Fruit fly (Drosophila melanogaster) whole organism, embryonic: ENCODE data around the gene CG13409.

Source experiments
- Abd-B ChIP-seq: fragments of 200-800 bp; sonication (Bioruptor generic); optimal IDR thresholded peaks from 2 replicates; lab custom pipeline; 2018; ENCODE audit warnings: missing biosample characterization, mild to moderate bottlenecking, missing genetic modification characterization, moderate library complexity
- Asciz ChIP-seq: fragments of 200-800 bp; sonication (Bioruptor generic); optimal IDR thresholded peaks from 2 replicates; lab custom pipeline; 2017; ENCODE audit warnings: missing biosample characterization, mild to moderate bottlenecking, missing genetic modification characterization, missing genetic modification reagents
- CG13624 ChIP-seq: fragments of 200-800 bp; sonication (Bioruptor generic); optimal IDR thresholded peaks from 2 replicates; lab custom pipeline; 2016; ENCODE audit warnings: missing biosample characterization, missing genetic modification characterization
- CG15514 ChIP-seq: fragments of 200-800 bp; sonication (Bioruptor generic); optimal IDR thresholded peaks from 3 replicates; lab custom pipeline; 2017; ENCODE audit warnings: missing biosample characterization, missing genetic modification characterization, mild to moderate bottlenecking, moderate library complexity, missing genetic modification reagents
- CG1602 ChIP-seq: fragments of 200-800 bp; sonication (Bioruptor generic); optimal IDR thresholded peaks from 3 replicates; lab custom pipeline; 2016; ENCODE audit warnings: missing biosample characterization, missing genetic modification characterization
- CG16863 ChIP-seq: fragments of 200-800 bp; sonication (Bioruptor generic); optimal IDR thresholded peaks from 3 replicates; lab custom pipeline; 2016; ENCODE audit warnings: missing biosample characterization, missing genetic modification characterization
- CG30403 ChIP-seq: fragments of 200-800 bp; sonication (Bioruptor generic); optimal IDR thresholded peaks from 3 replicates; lab custom pipeline; 2016; ENCODE audit warnings: missing biosample characterization, missing genetic modification characterization
- CG3065 ChIP-seq: fragments of 200-800 bp; sonication (Bioruptor generic); optimal IDR thresholded peaks from 2 replicates; lab custom pipeline; 2016; ENCODE audit warnings: missing biosample characterization, missing genetic modification characterization
- CG33557 ChIP-seq: fragments of 200-800 bp; sonication (Bioruptor generic); optimal IDR thresholded peaks from 2 replicates; lab custom pipeline; 2019; ENCODE audit warnings: missing biosample characterization, mild to moderate bottlenecking, missing genetic modification characterization, moderate library complexity
- CG42726 ChIP-seq: fragments of 200-800 bp; sonication (Bioruptor generic); IDR thresholded peaks from 2 replicates; pipeline ENCODE4 v1.3.6; 2022; ENCODE audit warnings: missing biosample characterization, missing genetic modification characterization; ENCODE audit not compliant: partially characterized antibody
- CG5245 ChIP-seq: fragments of 200-800 bp; sonication (Bioruptor generic); optimal IDR thresholded peaks from 3 replicates; lab custom pipeline; 2016; ENCODE audit warnings: missing biosample characterization, missing genetic modification characterization
- CG6813 ChIP-seq: fragments of 200-800 bp; sonication (Bioruptor generic); optimal IDR thresholded peaks from 2 replicates; lab custom pipeline; 2017; ENCODE audit warnings: missing biosample characterization, missing genetic modification characterization, mild to moderate bottlenecking, moderate library complexity, missing genetic modification reagents
- CG7839 ChIP-seq: fragments of 200-800 bp; sonication (Bioruptor generic); optimal IDR thresholded peaks from 3 replicates; lab custom pipeline; 2018; ENCODE audit warnings: missing biosample characterization, mild to moderate bottlenecking, missing genetic modification characterization, moderate library complexity
- CG7928 ChIP-seq: fragments of 200-800 bp; sonication (Bioruptor generic); optimal IDR thresholded peaks from 2 replicates; lab custom pipeline; 2017; ENCODE audit warnings: missing biosample characterization, mild to moderate bottlenecking, missing genetic modification characterization
- CG8281 ChIP-seq: fragments of 200-800 bp; sonication (Bioruptor generic); optimal IDR thresholded peaks from 2 replicates; lab custom pipeline; 2018; ENCODE audit warnings: missing biosample characterization, mild to moderate bottlenecking, missing genetic modification characterization, moderate library complexity
- CG9215 ChIP-seq: fragments of 200-800 bp; sonication (Bioruptor generic); IDR thresholded peaks from 2 replicates; pipeline ENCODE4 v1.3.6; 2022; ENCODE audit warnings: missing biosample characterization, missing genetic modification characterization
- D ChIP-seq, 2 experiments: fragments of 200-800 bp in 1 of 2; fragments of >200 bp in 1 of 2; sonication (Bioruptor generic) in 1 of 2; optimal IDR thresholded peaks; 2 replicates in 1 of 2; 3 replicates in 1 of 2; lab custom pipeline; 2017; ENCODE audit warnings: mild to moderate bottlenecking in 1 of 2, missing biosample characterization in 1 of 2, missing genetic modification characterization in 1 of 2, missing genetic modification reagents in 1 of 2
- Dp ChIP-seq: fragments of 200-800 bp; sonication (Bioruptor generic); optimal IDR thresholded peaks from 2 replicates; lab custom pipeline; 2018; ENCODE audit warnings: missing biosample characterization, mild to moderate bottlenecking, missing genetic modification characterization, moderate library complexity
- ERR ChIP-seq: fragments of 200-800 bp; sonication (Bioruptor generic); optimal IDR thresholded peaks from 2 replicates; lab custom pipeline; 2016; ENCODE audit warnings: missing biosample characterization, missing genetic modification characterization
- Elba2 ChIP-seq: fragments of 200-800 bp; sonication (Bioruptor generic); optimal IDR thresholded peaks from 3 replicates; lab custom pipeline; 2016; ENCODE audit warnings: missing biosample characterization, missing genetic modification characterization
- Ets65A ChIP-seq: fragments of 200-800 bp; sonication (Bioruptor generic); peaks from one replicate; lab custom pipeline; 2016; ENCODE audit warnings: missing biosample characterization, missing genetic modification characterization
- GATAe ChIP-seq: fragments of 200-800 bp; sonication (Bioruptor generic); conservative IDR thresholded peaks from 2 replicates; pipeline ENCODE4 v1.3.6; 2022; ENCODE audit warnings: missing biosample characterization, missing genetic modification characterization
- HmgZ ChIP-seq: fragments of 200-800 bp; sonication (Bioruptor generic); optimal IDR thresholded peaks from 2 replicates; lab custom pipeline; 2018; ENCODE audit warnings: missing biosample characterization, mild to moderate bottlenecking, missing genetic modification characterization
- Jarid2 ChIP-seq: fragments of 200-800 bp; sonication (Bioruptor generic); optimal IDR thresholded peaks from 3 replicates; lab custom pipeline; 2017; ENCODE audit warnings: mild to moderate bottlenecking, missing biosample characterization, missing genetic modification reagents, missing genetic modification characterization
- Lim3 ChIP-seq: fragments of 200-800 bp; sonication (Bioruptor generic); IDR thresholded peaks from 2 replicates; pipeline ENCODE4 v1.3.6; 2022; ENCODE audit warnings: missing biosample characterization, missing genetic modification characterization
- MESR4 ChIP-seq: fragments of 200-800 bp; sonication (Bioruptor generic); optimal IDR thresholded peaks from 2 replicates; lab custom pipeline; 2018; ENCODE audit warnings: missing biosample characterization, mild to moderate bottlenecking, missing genetic modification characterization, moderate library complexity
- Nf-YA ChIP-seq: fragments of 200-800 bp; sonication (Bioruptor generic); IDR thresholded peaks from 2 replicates; pipeline ENCODE4 v1.3.6; 2022; ENCODE audit warnings: missing biosample characterization, missing genetic modification characterization
- Nf-YB ChIP-seq: fragments of 200-800 bp; sonication (Bioruptor generic); optimal IDR thresholded peaks from 3 replicates; lab custom pipeline; 2019; ENCODE audit warnings: missing biosample characterization, mild to moderate bottlenecking, missing genetic modification characterization, moderate library complexity
- Nf-YC ChIP-seq: fragments of 200-800 bp; optimal IDR thresholded peaks from 3 replicates; lab custom pipeline; 2019; ENCODE audit warnings: missing biosample characterization, mild to moderate bottlenecking, missing genetic modification characterization, moderate library complexity
- Trl ChIP-seq, 3 experiments: fragments of >200 bp in 2 of 3; fragments of 200-800 bp in 1 of 3; sonication (Bioruptor generic) in 1 of 3; optimal IDR thresholded peaks; 2 replicates in 1 of 3; 3 replicates in 2 of 3; lab custom pipeline; 2016 to 2017; ENCODE audit warnings: missing biosample characterization in 1 of 3, missing genetic modification characterization in 1 of 3
- br ChIP-seq: fragments of >200 bp; optimal IDR thresholded peaks from 2 replicates; lab custom pipeline; 2017
- caup ChIP-seq: fragments of 200-800 bp; sonication (Bioruptor generic); optimal IDR thresholded peaks from 3 replicates; lab custom pipeline; 2017; ENCODE audit warnings: missing biosample characterization, mild to moderate bottlenecking, missing genetic modification characterization, moderate library complexity; ENCODE audit not compliant: severe bottlenecking
- chinmo ChIP-seq: fragments of 200-800 bp; sonication (Bioruptor generic); IDR thresholded peaks from 4 replicates; pipeline ENCODE4 v1.3.6; 2022; ENCODE audit warnings: missing biosample characterization, missing genetic modification characterization; ENCODE audit not compliant: partially characterized antibody
- dpn ChIP-seq, 2 experiments: fragments of 200-800 bp; sonication (Bioruptor generic); optimal IDR thresholded peaks; 3 replicates each; lab custom pipeline; 2016; ENCODE audit warnings: missing biosample characterization in 2 of 2, missing genetic modification characterization in 2 of 2
- en ChIP-seq: fragments of 200-800 bp; sonication (Bioruptor generic); optimal IDR thresholded peaks from 2 replicates; lab custom pipeline; 2016; ENCODE audit warnings: missing biosample characterization, missing genetic modification characterization
- eve ChIP-seq, 2 experiments: fragments of >200 bp; optimal IDR thresholded peaks; 2 replicates each; lab custom pipeline; 2017; ENCODE audit warnings: missing biosample characterization in 2 of 2, missing genetic modification characterization in 2 of 2
- ewg ChIP-seq: fragments of 200-800 bp; sonication (Bioruptor generic); optimal IDR thresholded peaks from 3 replicates; lab custom pipeline; 2017; ENCODE audit warnings: mild to moderate bottlenecking, missing biosample characterization, missing genetic modification reagents, missing genetic modification characterization
- fd3F ChIP-seq: fragments of 200-800 bp; sonication (Bioruptor generic); optimal IDR thresholded peaks from 2 replicates; lab custom pipeline; 2018; ENCODE audit warnings: missing biosample characterization, mild to moderate bottlenecking, missing genetic modification characterization, moderate library complexity
- jing ChIP-seq: fragments of 200-800 bp; sonication (Bioruptor generic); optimal IDR thresholded peaks from 2 replicates; lab custom pipeline; 2018; ENCODE audit warnings: missing biosample characterization, mild to moderate bottlenecking, missing genetic modification characterization
- lab ChIP-seq: fragments of 200-800 bp; sonication (Bioruptor generic); optimal IDR thresholded peaks from 3 replicates; lab custom pipeline; 2017; ENCODE audit warnings: missing biosample characterization, missing genetic modification characterization, mild to moderate bottlenecking, moderate library complexity, missing genetic modification reagents
- lbe ChIP-seq: fragments of 200-800 bp; sonication (Bioruptor generic); optimal IDR thresholded peaks from 2 replicates; lab custom pipeline; 2016; ENCODE audit warnings: missing biosample characterization, mild to moderate bottlenecking, missing genetic modification characterization
- mirr ChIP-seq: fragments of 200-800 bp; sonication (Bioruptor generic); optimal IDR thresholded peaks from 3 replicates; lab custom pipeline; 2018; ENCODE audit warnings: missing biosample characterization, mild to moderate bottlenecking, missing genetic modification characterization
- nom ChIP-seq: fragments of 200-800 bp; sonication (Bioruptor generic); optimal IDR thresholded peaks from 2 replicates; lab custom pipeline; 2017; ENCODE audit warnings: missing biosample characterization, missing genetic modification characterization, mild to moderate bottlenecking, moderate library complexity, missing genetic modification reagents
- pzg ChIP-seq: fragments of 200-800 bp; sonication (Bioruptor generic); optimal IDR thresholded peaks from 3 replicates; lab custom pipeline; 2018; ENCODE audit warnings: missing biosample characterization, mild to moderate bottlenecking, missing genetic modification characterization, moderate library complexity
- rib ChIP-seq: fragments of 200-800 bp; sonication (Bioruptor generic); IDR thresholded peaks from 2 replicates; pipeline ENCODE4 v1.3.6; 2022; ENCODE audit warnings: missing biosample characterization, missing genetic modification characterization
- scrt ChIP-seq: fragments of 200-800 bp; sonication (Bioruptor generic); optimal IDR thresholded peaks from 2 replicates; lab custom pipeline; 2018; ENCODE audit warnings: missing biosample characterization, mild to moderate bottlenecking, missing genetic modification characterization, moderate library complexity
- seq ChIP-seq: fragments of 200-800 bp; sonication (Bioruptor generic); IDR thresholded peaks from 2 replicates; pipeline ENCODE4 v1.3.6; 2022; ENCODE audit warnings: missing biosample characterization, missing genetic modification characterization
- slbo ChIP-seq: fragments of 200-800 bp; sonication (Bioruptor generic); IDR thresholded peaks from 2 replicates; pipeline ENCODE4 v1.3.6; 2022; ENCODE audit warnings: missing biosample characterization, missing genetic modification characterization
- ttk ChIP-seq: fragments of 200-800 bp; sonication (Bioruptor generic); IDR thresholded peaks from 2 replicates; pipeline ENCODE4 v2.1.2; 2022; ENCODE audit warnings: missing biosample characterization, missing genetic modification characterization
- usp ChIP-seq: fragments of >200 bp; optimal IDR thresholded peaks from 2 replicates; lab custom pipeline; 2017; ENCODE audit warnings: missing biosample characterization, missing genetic modification characterization
- zen2 ChIP-seq: fragments of 200-800 bp; sonication (Bioruptor generic); IDR thresholded peaks from 3 replicates; pipeline ENCODE4 v1.3.6; 2022; ENCODE audit warnings: missing biosample characterization, missing genetic modification characterization; ENCODE audit not compliant: partially characterized antibody

Gene CG13409

DNA sequence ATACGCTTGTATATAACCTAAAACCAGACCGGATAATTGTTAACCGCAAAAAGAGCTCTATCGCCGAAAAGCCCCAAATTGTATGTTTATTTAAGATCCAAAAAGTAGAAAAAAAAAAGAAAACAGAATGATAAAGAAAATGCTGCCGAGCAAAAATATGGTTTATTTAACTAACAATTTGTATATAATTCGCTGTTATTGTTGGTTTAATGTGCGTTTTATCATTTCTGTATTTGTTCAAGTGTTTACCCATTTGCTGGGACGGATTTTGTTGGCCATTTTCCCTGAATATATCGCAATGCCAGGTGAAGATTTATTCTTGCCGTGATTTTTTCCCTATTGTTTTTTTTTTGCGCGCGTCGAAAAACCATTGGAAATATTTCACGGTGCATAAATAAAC is 25.4 kb upstream of the CG13409 start (continued):
- TF ChIP-seq dpn (GFP tag; optimal IDR thresholded peaks at IDR 0.05; lab: Kevin White, UChicago) (no peak), MESR4 (GFP tag; lab: Kevin White, UChicago) (no peak), HmgZ (no peak), Jarid2 (GFP tag; lab: Kevin White, UChicago) (no peak), CG8281 (tag; lab: Kevin White, UChicago) (no peak), br (lab: Kevin White, UChicago) (no peak), scrt (GFP tag; lab: Kevin White, UChicago) (no peak), Trl (optimal IDR thresholded peaks at IDR 0.05; lab: Kevin White, UChicago) (no peak), Trl (GFP tag; optimal IDR thresholded peaks at IDR 0.05; lab: Kevin White, UChicago) (no peak), ERR (GFP tag; lab: Kevin White, UChicago) (no peak), Lim3 (GFP tag; lab: Robert Waterston, UW) (no peak), ttk (no peak), pzg (GFP tag; lab: Kevin White, UChicago) (no peak), nom (GFP tag; lab: Kevin White, UChicago) (no peak), zen2 (GFP tag; lab: Robert Waterston, UW) (no peak), rib (no peak), CG42726 (GFP tag; lab: Robert Waterston, UW) (no peak), usp (no peak), mirr (no peak), Asciz (GFP tag; lab: Kevin White, UChicago) (no peak), CG30403 (GFP tag; lab: Kevin White, UChicago) (no peak), CG15514 (GFP tag; lab: Kevin White, UChicago) (peak; percentile 1), lab (GFP tag; lab: Kevin White, UChicago) (peak; percentile 42), jing (GFP tag; lab: Kevin White, UChicago) (no peak), CG13624 (GFP tag; lab: Kevin White, UChicago) (no peak), Elba2 (GFP tag; lab: Kevin White, UChicago) (no peak), D (optimal IDR thresholded peaks at IDR 0.05; lab: Kevin White, UChicago) (no peak), D (GFP tag; optimal IDR thresholded peaks at IDR 0.05; lab: Kevin White, UChicago) (no peak), fd3F (no peak), CG7928 (GFP tag; lab: Kevin White, UChicago) (no peak), CG9215 (GFP tag; lab: Robert Waterston, UW) (no peak), CG7839 (no peak), seq (GFP tag; lab: Robert Waterston, UW) (no peak), caup (GFP tag; lab: Kevin White, UChicago) (peak; percentile 68), CG16863 (GFP tag; lab: Kevin White, UChicago) (no peak), lbe (no peak), ewg (GFP tag; lab: Kevin White, UChicago) (no peak)

dm6 chr3R:22053740-22054139 is 22.0 kb upstream of the CG13409 start:
- peak; percentile 87 for TF ChIP-seq Nf-YC (tag; lab: Kevin White, UChicago)
- TF ChIP-seq slbo, result no peak
- 0 out of 4 replicates have a peak, but pooled peaks have one; percentile 20 for TF ChIP-seq chinmo (GFP tag; lab: Robert Waterston, UW)
- TF ChIP-seq eve (GFP tag; optimal IDR thresholded peaks at IDR 0.05; lab: Kevin White, UChicago), result no peak
- peak; percentile 47 for TF ChIP-seq Ets65A (GFP tag; lab: Kevin White, UChicago)
- TF ChIP-seq Nf-YA (GFP tag; lab: Robert Waterston, UW), result peak; percentile 47; the same call in 1 of the 2 replicates
- TF ChIP-seq Dp, result no peak
- no peak for TF ChIP-seq CG33557
- TF ChIP-seq Abd-B (GFP tag; lab: Kevin White, UChicago), result peak; percentile 6
- no peak for TF ChIP-seq CG3065 (GFP tag; lab: Kevin White, UChicago)
- TF ChIP-seq CG6813, result no peak
- peak; percentile 54 for TF ChIP-seq GATAe
- TF ChIP-seq en (GFP tag; lab: Kevin White, UChicago), result no peak
- no peak for TF ChIP-seq CG1602 (GFP tag; lab: Kevin White, UChicago)
- TF ChIP-seq CG5245 (GFP tag; lab: Kevin White, UChicago), result peak; percentile 42
- TF ChIP-seq Nf-YB (GFP tag; lab: Kevin White, UChicago), result peak; percentile 93
